5 worm cellular contexts compared by ENCODE assay signal in the genomic region with DNA sequence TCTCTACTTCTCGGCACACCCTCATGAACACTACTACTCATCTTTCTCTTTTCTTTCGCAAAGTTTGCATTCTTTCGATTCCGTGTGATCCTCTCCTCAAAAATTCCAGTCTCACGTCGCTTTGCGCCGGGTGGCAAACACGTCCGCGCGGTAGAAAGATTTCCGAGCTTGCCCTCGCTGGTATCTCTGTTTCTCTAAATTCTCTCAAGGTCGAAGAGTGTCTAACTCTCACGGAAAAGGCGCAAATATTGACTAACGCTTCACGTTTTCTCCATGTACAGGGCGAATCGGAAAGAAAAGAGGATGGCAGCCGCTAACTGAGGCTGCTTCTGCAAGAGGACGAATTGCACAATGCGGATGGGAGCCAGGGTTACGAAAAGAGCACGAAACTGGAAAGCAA.
TF ChIP-seq lines count a peak whose summit lies in the region.

No protein-coding gene starts in this region.

TF ChIP-seq in whole organism, L1 larva, 84 proteins besides CTCF, POLR2A, EP300 and RAD21:
- TF ChIP-seq snu-23 (GFP tag; optimal IDR thresholded peaks at IDR 0.05; lab: Kevin White, UChicago) (no peak), lin-14 (GFP tag; optimal IDR thresholded peaks at IDR 0.05; lab: Kevin White, UChicago) (peak; percentile 15), lin-35 (GFP tag; optimal IDR thresholded peaks at IDR 0.05; lab: Kevin White, UChicago) (peak in 1 of 2 experiments; percentile 1), lir-3 (tag; optimal IDR thresholded peaks at IDR 0.05; lab: Kevin White, UChicago; ENCODE audit: poor library complexity) (no peak)

TF ChIP-seq in whole organism, L3 larva, 47 proteins besides CTCF, POLR2A, EP300 and RAD21:
- no peak for TF ChIP-seq nhr-28 (tag; optimal IDR thresholded peaks at IDR 0.05; lab: Kevin White, UChicago)
- no peak for TF ChIP-seq mdl-1 (tag; optimal IDR thresholded peaks at IDR 0.05; lab: Kevin White, UChicago)
- TF ChIP-seq fkh-10 (GFP tag; optimal IDR thresholded peaks at IDR 0.05; lab: Kevin White, UChicago): no peak
- peak; percentile 15 for TF ChIP-seq nfya-1 (tag; optimal IDR thresholded peaks at IDR 0.05; lab: Kevin White, UChicago; ENCODE audit: insufficient read depth)
- no peak for TF ChIP-seq R02D3.7 (tag; optimal IDR thresholded peaks at IDR 0.05; lab: Kevin White, UChicago)
- peak; percentile 54 for TF ChIP-seq hmg-11 (tag; optimal IDR thresholded peaks at IDR 0.05; lab: Kevin White, UChicago)
- TF ChIP-seq eor-1 (tag; optimal IDR thresholded peaks at IDR 0.05; lab: Kevin White, UChicago): no peak
- no peak for TF ChIP-seq aly-2 (tag; optimal IDR thresholded peaks at IDR 0.05; lab: Kevin White, UChicago)
- no peak for TF ChIP-seq ceh-82 (tag; optimal IDR thresholded peaks at IDR 0.05; lab: Kevin White, UChicago)
- TF ChIP-seq unc-62 (GFP tag; optimal IDR thresholded peaks at IDR 0.05; lab: Kevin White, UChicago): no peak
- no peak for TF ChIP-seq nhr-67 (tag; optimal IDR thresholded peaks at IDR 0.05; lab: Kevin White, UChicago)
- TF ChIP-seq mml-1 (tag; optimal IDR thresholded peaks at IDR 0.05; lab: Kevin White, UChicago): no peak
- TF ChIP-seq nhr-25 (tag; optimal IDR thresholded peaks at IDR 0.05; lab: Kevin White, UChicago): peak; percentile 40
- peak; percentile 30 for TF ChIP-seq pha-4 (tag; optimal IDR thresholded peaks at IDR 0.05; lab: Kevin White, UChicago)
- no peak for TF ChIP-seq egl-5 (tag; optimal IDR thresholded peaks at IDR 0.05; lab: Kevin White, UChicago)

TF ChIP-seq in whole organism, early embryonic, 17 proteins besides CTCF, POLR2A, EP300 and RAD21:
- TF ChIP-seq hnd-1 (tag; optimal IDR thresholded peaks at IDR 0.05; lab: Kevin White, UChicago) (no peak), F13C5.2 (tag; optimal IDR thresholded peaks at IDR 0.05; lab: Kevin White, UChicago) (no peak), ama-1 (optimal IDR thresholded peaks at IDR 0.05; lab: Kevin White, UChicago) (no peak), hmg-4 (GFP tag; optimal IDR thresholded peaks at IDR 0.05; lab: Kevin White, UChicago) (peak; percentile 66)

TF ChIP-seq in whole organism, midembryonic, 9 proteins besides CTCF, POLR2A, EP300 and RAD21:
- TF ChIP-seq med-1 (GFP tag; optimal IDR thresholded peaks at IDR 0.05; lab: Kevin White, UChicago; ENCODE audit: insufficient read depth) (no peak), tab-1 (GFP tag; IDR thresholded peaks at IDR 0.05; lab: Robert Waterston, UW) (no peak), klf-2 (GFP tag; conservative IDR thresholded peaks at IDR 0.05; lab: Robert Waterston, UW) (0 out of 2 replicates have a peak, but pooled peaks have one; percentile 41), cog-1 (tag; optimal IDR thresholded peaks at IDR 0.05; lab: Kevin White, UChicago) (no peak), ztf-29 (GFP tag; IDR thresholded peaks at IDR 0.05; lab: Robert Waterston, UW) (0 out of 2 replicates have a peak, but pooled peaks have one; percentile 51), ref-1 (GFP tag; conservative IDR thresholded peaks at IDR 0.05; lab: Robert Waterston, UW) (no peak)

TF ChIP-seq in whole organism, young adult, 124 proteins besides CTCF, POLR2A, EP300 and RAD21:
- TF ChIP-seq tbx-9 (tag; optimal IDR thresholded peaks at IDR 0.05; lab: Kevin White, UChicago; ENCODE audit: borderline replicate concordance) (no peak), hmg-1.2 (GFP tag; IDR thresholded peaks at IDR 0.05; lab: Robert Waterston, UW) (peak; percentile 55; the same call in 1 of the 2 replicates), lin-35 (GFP tag; optimal IDR thresholded peaks at IDR 0.05; lab: Kevin White, UChicago) (no peak), snpc-3.4 (tag; optimal IDR thresholded peaks at IDR 0.05; lab: Kevin White, UChicago) (no peak), ztf-26 (tag; optimal IDR thresholded peaks at IDR 0.05; lab: Kevin White, UChicago) (no peak), F57C9.4 (tag; optimal IDR thresholded peaks at IDR 0.05; lab: Kevin White, UChicago) (no peak)
